Worm (Caenorhabditis elegans) whole organism, L2 larva: ENCODE data around the gene rig-4.
"Not testable (repeated sequence)": the region's sequence is repeated elsewhere in the genome, so short reads cannot be mapped to it uniquely, and the experiment has no call there.

Experiments used
- C34F6.9 ChIP-seq: fragments of 150-350 bp; optimal IDR thresholded peaks from 2 replicates; lab custom pipeline; 2014; ENCODE audit warnings: missing biosample characterization, missing genetic modification characterization
- F13H6.1 ChIP-seq: sonication (generic microtip); optimal IDR thresholded peaks from 2 replicates; lab custom pipeline; 2016; ENCODE audit warnings: missing genetic modification characterization, missing compliant biosample characterization
- ama-1 ChIP-seq: fragments of 150-350 bp; optimal IDR thresholded peaks from 2 replicates; lab custom pipeline; 2018; ENCODE audit warnings: inconsistent platforms
- blmp-1 ChIP-seq: sonication (generic microtip); optimal IDR thresholded peaks from 2 replicates; lab custom pipeline; 2017; ENCODE audit warnings: missing genetic modification characterization, mild to moderate bottlenecking, missing compliant biosample characterization, antibody characterized with exemption, moderate library complexity; ENCODE audit not compliant: insufficient read depth
- ceh-82 ChIP-seq: fragments of 150-350 bp; optimal IDR thresholded peaks from 2 replicates; lab custom pipeline; 2014; ENCODE audit warnings: missing biosample characterization, missing genetic modification characterization
- crh-2 ChIP-seq: sonication (generic microtip); optimal IDR thresholded peaks from 2 replicates; lab custom pipeline; 2017; ENCODE audit warnings: missing biosample characterization, missing genetic modification characterization
- gmeb-1 ChIP-seq: fragments of 150-350 bp; optimal IDR thresholded peaks from 2 replicates; lab custom pipeline; 2014; ENCODE audit warnings: missing biosample characterization, missing genetic modification characterization
- lin-11 ChIP-seq: fragments of 150-350 bp; sonication (generic microtip); optimal IDR thresholded peaks from 2 replicates; lab custom pipeline; 2014; ENCODE audit warnings: missing biosample characterization, missing genetic modification characterization, inconsistent platforms, mixed read lengths
- lin-13 ChIP-seq: fragments of 150-350 bp; optimal IDR thresholded peaks from 2 replicates; lab custom pipeline; 2014; ENCODE audit warnings: missing biosample characterization, missing genetic modification reagents, missing genetic modification characterization
- lin-39 ChIP-seq: fragments of 150-350 bp; optimal IDR thresholded peaks from 2 replicates; lab custom pipeline; 2014; ENCODE audit warnings: missing biosample characterization, missing genetic modification reagents, missing genetic modification characterization
- lsy-2 ChIP-seq, 2 experiments: fragments of 150-350 bp in 1 of 2; sonication (generic microtip) in 1 of 2; optimal IDR thresholded peaks; 2 replicates each; lab custom pipeline; 2014 to 2017; ENCODE audit warnings: missing biosample characterization in 2 of 2, missing genetic modification characterization in 2 of 2
- mab-5 ChIP-seq: fragments of 150-350 bp; optimal IDR thresholded peaks from 2 replicates; lab custom pipeline; 2014; ENCODE audit warnings: missing biosample characterization, missing genetic modification characterization
- nhr-10 ChIP-seq: sonication (generic microtip); optimal IDR thresholded peaks from 2 replicates; lab custom pipeline; 2017; ENCODE audit warnings: missing biosample characterization, missing genetic modification characterization
- nhr-11 ChIP-seq: fragments of 150-350 bp; optimal IDR thresholded peaks from 2 replicates; lab custom pipeline; 2014; ENCODE audit warnings: missing biosample characterization, missing genetic modification characterization
- nhr-129 ChIP-seq: fragments of 150-350 bp; optimal IDR thresholded peaks from 2 replicates; lab custom pipeline; 2014; ENCODE audit warnings: missing biosample characterization, missing genetic modification characterization
- nhr-25 ChIP-seq: fragments of 150-350 bp; sonication (generic microtip); optimal IDR thresholded peaks from 3 replicates; lab custom pipeline; 2014; ENCODE audit warnings: missing biosample characterization, missing genetic modification characterization
- sma-3 ChIP-seq: sonication (generic microtip); optimal IDR thresholded peaks from 2 replicates; lab custom pipeline; 2016; ENCODE audit warnings: missing genetic modification reagents, missing genetic modification characterization, missing compliant biosample characterization
- sma-9 ChIP-seq, 2 experiments: fragments of 150-350 bp in 1 of 2; sonication (generic microtip) in 1 of 2; optimal IDR thresholded peaks; 2 replicates each; lab custom pipeline; 2014 to 2016; ENCODE audit warnings: missing genetic modification characterization in 2 of 2, mild to moderate bottlenecking in 1 of 2, missing biosample characterization in 1 of 2, missing compliant biosample characterization in 1 of 2, missing genetic modification reagents in 1 of 2, moderate library complexity in 1 of 2
- snpc-4 ChIP-seq: fragments of 150-350 bp; optimal IDR thresholded peaks from 2 replicates; lab custom pipeline; 2014; ENCODE audit warnings: missing biosample characterization, missing genetic modification characterization
- unc-55 ChIP-seq: fragments of 150-350 bp; sonication (generic microtip); optimal IDR thresholded peaks from 3 replicates; lab custom pipeline; 2014; ENCODE audit warnings: missing biosample characterization, missing genetic modification reagents, missing genetic modification characterization
- unc-62 ChIP-seq: fragments of 150-350 bp; optimal IDR thresholded peaks from 2 replicates; lab custom pipeline; 2014; ENCODE audit warnings: missing biosample characterization, missing genetic modification reagents, missing genetic modification characterization
- zag-1 ChIP-seq: fragments of 150-350 bp; optimal IDR thresholded peaks from 2 replicates; lab custom pipeline; 2014; ENCODE audit warnings: missing biosample characterization, missing genetic modification characterization

Gene rig-4

ce11 chrIV:7948290-7948689 lies 55.6 kb downstream of the rig-4 start, which contains the start of gene mcm-3AP:
Gene mcm-3AP (plus strand): TSS chrIV:7948672.
- peak; percentile 48 for TF ChIP-seq unc-55 (GFP tag; lab: Kevin White, UChicago)
- TF ChIP-seq F13H6.1 (tag; lab: Kevin White, UChicago): peak; percentile 8
- peak in 1 of 2 experiments; percentile 63 for TF ChIP-seq lsy-2 (tag; optimal IDR thresholded peaks at IDR 0.05; lab: Kevin White, UChicago)
- peak; percentile 2 for TF ChIP-seq C34F6.9 (tag; lab: Kevin White, UChicago)

- TF ChIP-seq sma-3 (GFP tag; lab: Kevin White, UChicago): peak; percentile 68
- peak; percentile 74 for TF ChIP-seq nhr-129 (tag; lab: Kevin White, UChicago)
- peak; percentile 82 to 96 for TF ChIP-seq lsy-2 (tag; optimal IDR thresholded peaks at IDR 0.05; lab: Kevin White, UChicago)
- peak; percentile 24 for TF ChIP-seq nhr-25 (tag; lab: Kevin White, UChicago)
- TF ChIP-seq gmeb-1 (tag; lab: Kevin White, UChicago): peak; percentile 32
- TF ChIP-seq snpc-4 (tag; lab: Kevin White, UChicago): peak; percentile 7
- TF ChIP-seq sma-9 (GFP tag; optimal IDR thresholded peaks at IDR 0.05; lab: Kevin White, UChicago): peak; percentile 75
- TF ChIP-seq sma-9 (tag; optimal IDR thresholded peaks at IDR 0.05; lab: Kevin White, UChicago): not testable (repeated sequence)
- TF ChIP-seq unc-55 (GFP tag; lab: Kevin White, UChicago): peak; percentile 55
- peak; percentile 72 for TF ChIP-seq C34F6.9 (tag; lab: Kevin White, UChicago)
- peak; percentile 65 for TF ChIP-seq lin-13
- peak; percentile 49 for TF ChIP-seq zag-1 (tag; lab: Kevin White, UChicago)
- TF ChIP-seq crh-2 (tag; lab: Kevin White, UChicago): peak; percentile 33
- TF ChIP-seq F13H6.1 (tag; lab: Kevin White, UChicago): peak; percentile 68
Observed at ce11 chrIV:7946899-7947499, 56.9 kb downstream of the rig-4 start, which contains the start of gene F20D12.12. Gene F20D12.12 (plus strand): TSS chrIV:7947440.

ce11 chrIV:7946457-7946856 lies 57.5 kb downstream of the rig-4 start, which contains the start of gene czw-1:
Gene czw-1 (minus strand): TSS chrIV:7946825.
- TF ChIP-seq lin-13 (no peak), unc-62 (GFP tag; lab: Kevin White, UChicago) (no peak), nhr-11 (no peak), gmeb-1 (tag; lab: Kevin White, UChicago) (no peak), lin-11 (no peak), ceh-82 (tag; lab: Kevin White, UChicago) (no peak), ama-1 (lab: Kevin White, UChicago) (no peak)

ce11 chrIV:7943272-7943671 lies 60.6 kb downstream of the rig-4 start:
- TF ChIP-seq lin-11 (no peak), blmp-1 (tag; lab: Kevin White, UChicago) (peak; percentile 27), lin-39 (tag; lab: Kevin White, UChicago) (no peak), nhr-129 (tag; lab: Kevin White, UChicago) (peak; percentile 29), mab-5 (tag; lab: Kevin White, UChicago) (no peak), nhr-25 (tag; lab: Kevin White, UChicago) (peak; percentile 54), nhr-10 (tag; lab: Kevin White, UChicago) (no peak)
